Worm (Caenorhabditis elegans): ENCODE data around the gene oac-21.

- TF ChIP-seq mdl-1 (tag; optimal IDR thresholded peaks at IDR 0.05) = no peak
- TF ChIP-seq skn-1 (tag; optimal IDR thresholded peaks at IDR 0.05) = no peak
- no peak for TF ChIP-seq nhr-76 (tag; optimal IDR thresholded peaks at IDR 0.05)
- no peak for TF ChIP-seq unc-30 (tag; optimal IDR thresholded peaks at IDR 0.05)
- TF ChIP-seq pqm-1 (tag; optimal IDR thresholded peaks at IDR 0.05) = no peak
- peak; percentile 71 for TF ChIP-seq blmp-1 (tag; optimal IDR thresholded peaks at IDR 0.05)
- TF ChIP-seq unc-62 (GFP tag; optimal IDR thresholded peaks at IDR 0.05) = no peak
- TF ChIP-seq aha-1 (tag; optimal IDR thresholded peaks at IDR 0.05) = no peak
- TF ChIP-seq nhr-237 (tag; optimal IDR thresholded peaks at IDR 0.05) = no peak
Measured at ce11 chrIV:3866018-3866417, 23.0 kb upstream of the oac-21 start.

Measured in whole organism, L1 larva.